Fruit fly (Drosophila melanogaster): ENCODE results near the gene pont.

dm6 chr3R:10226132-10227023 is 35.5 kb upstream of the pont start:
- no peak for TF ChIP-seq pan (optimal IDR thresholded peaks at IDR 0.05)
- TF ChIP-seq dsf (GFP tag; optimal IDR thresholded peaks at IDR 0.05; ENCODE audit: borderline replicate concordance), result no peak
- no peak for TF ChIP-seq jim (GFP tag; optimal IDR thresholded peaks at IDR 0.05)

All from whole organism, wandering third instar larva.